Worm (Caenorhabditis elegans): ENCODE measurements around the gene H04J21.4.

Gene H04J21.4

ce11 chrIII:2368424-2368823 is at the start of gene H04J21.4:
Gene H04J21.4, minus strand, starts transcription at chrIII:2368524.
- no peak for TF ChIP-seq unc-62 (GFP tag; optimal IDR thresholded peaks at IDR 0.05)

- TF ChIP-seq unc-62 (GFP tag; optimal IDR thresholded peaks at IDR 0.05): no peak
Measured at ce11 chrIII:2410925-2411450, 42.7 kb upstream of the H04J21.4 start, which contains the start of gene mrpl-30. Gene mrpl-30, minus strand, starts transcription at chrIII:2410975.

ce11 chrIII:2401126-2402123 is 33.1 kb upstream of the H04J21.4 start, which contains the start of the genes cic-1 and strm-1:
Gene cic-1, minus strand, starts transcription at chrIII:2401221.
Gene strm-1, plus strand, starts transcription at chrIII:2402070.
- no peak for TF ChIP-seq unc-62 (GFP tag; optimal IDR thresholded peaks at IDR 0.05)

ce11 chrIII:2393666-2394154 is 25.4 kb upstream of the H04J21.4 start:
- TF ChIP-seq unc-62 (GFP tag; optimal IDR thresholded peaks at IDR 0.05): no peak

ce11 chrIII:2391704-2392103 is 23.4 kb upstream of the H04J21.4 start:
- no peak for TF ChIP-seq unc-62 (GFP tag; optimal IDR thresholded peaks at IDR 0.05)

- no peak for TF ChIP-seq unc-62 (GFP tag; optimal IDR thresholded peaks at IDR 0.05)
Measured at ce11 chrIII:2386483-2386882, 18.2 kb upstream of the H04J21.4 start, which contains the start of gene H14E04.3. Gene H14E04.3, minus strand, starts transcription at chrIII:2386583.

- TF ChIP-seq unc-62 (GFP tag; optimal IDR thresholded peaks at IDR 0.05): no peak
Measured at ce11 chrIII:2384364-2384763, 16.0 kb upstream of the H04J21.4 start.

- no peak for TF ChIP-seq unc-62 (GFP tag; optimal IDR thresholded peaks at IDR 0.05)
Measured at ce11 chrIII:2375918-2376317, 7.6 kb upstream of the H04J21.4 start, which contains the start of gene H14E04.2. Gene H14E04.2, plus strand, starts transcription at chrIII:2376193.

- TF ChIP-seq unc-62 (GFP tag; optimal IDR thresholded peaks at IDR 0.05): no peak
Measured at ce11 chrIII:2371864-2372263, 3.5 kb upstream of the H04J21.4 start, which contains the start of gene H04J21.1. Gene H04J21.1, minus strand, starts transcription at chrIII:2371964.

- TF ChIP-seq unc-62 (GFP tag; optimal IDR thresholded peaks at IDR 0.05): no peak
Measured at ce11 chrIII:2362648-2363047, 5.7 kb downstream of the H04J21.4 start, which contains the start of gene srd-69. Gene srd-69, plus strand, starts transcription at chrIII:2362948.

ce11 chrIII:2349956-2350355 is 18.4 kb downstream of the H04J21.4 start:
- TF ChIP-seq unc-62 (GFP tag; optimal IDR thresholded peaks at IDR 0.05): no peak

ce11 chrIII:2347291-2347690 is 21.0 kb downstream of the H04J21.4 start, which contains the start of gene gip-1:
Gene gip-1, plus strand, starts transcription at chrIII:2347591.
- no peak for TF ChIP-seq unc-62 (GFP tag; optimal IDR thresholded peaks at IDR 0.05)

- no peak for TF ChIP-seq unc-62 (GFP tag; optimal IDR thresholded peaks at IDR 0.05)
Measured at ce11 chrIII:2343273-2343672, 25.1 kb downstream of the H04J21.4 start, which contains the start of gene phf-5. Gene phf-5, plus strand, starts transcription at chrIII:2343573.

- TF ChIP-seq unc-62 (GFP tag; optimal IDR thresholded peaks at IDR 0.05): no peak
Measured at ce11 chrIII:2331033-2331625, 37.2 kb downstream of the H04J21.4 start, which contains the start of the genes Y54F10BM.13 and ppm-1.D. Gene Y54F10BM.13, minus strand, starts transcription at chrIII:2331083. Gene ppm-1.D, plus strand, starts transcription at chrIII:2331572.

- no peak for TF ChIP-seq unc-62 (GFP tag; optimal IDR thresholded peaks at IDR 0.05)
Measured at ce11 chrIII:2330389-2330788, 37.9 kb downstream of the H04J21.4 start.

ce11 chrIII:2329336-2329735 is 39.0 kb downstream of the H04J21.4 start, which contains the start of gene Y54F10BM.12:
Gene Y54F10BM.12, minus strand, starts transcription at chrIII:2329679.
- TF ChIP-seq unc-62 (GFP tag; optimal IDR thresholded peaks at IDR 0.05): no peak

Data from whole organism, dauer.